Worm (Caenorhabditis elegans) whole organism, young adult: ENCODE results near the gene Y26G10.4.

Experiments
- B0035.1 ChIP-seq: sonication (generic microtip); optimal IDR thresholded peaks from 2 replicates; lab custom pipeline; 2016; ENCODE audit warnings: missing genetic modification characterization, mild to moderate bottlenecking, missing compliant biosample characterization, missing genotype, missing genetic modification reagents
- F22D6.2 ChIP-seq: sonication (generic microtip); optimal IDR thresholded peaks from 2 replicates; lab custom pipeline; 2016; ENCODE audit warnings: mild to moderate bottlenecking, missing genetic modification characterization, missing compliant biosample characterization
- F23B12.7 ChIP-seq: sonication (generic microtip); optimal IDR thresholded peaks from 2 replicates; lab custom pipeline; 2017; ENCODE audit warnings: missing genetic modification characterization, mild to moderate bottlenecking, missing compliant biosample characterization, antibody characterized with exemption, moderate library complexity; ENCODE audit not compliant: insufficient read depth
- F33H1.4 ChIP-seq: fragments of 200-800 bp; sonication (Bioruptor generic); IDR thresholded peaks from 2 replicates; pipeline ENCODE4 v1.3.6; 2022; ENCODE audit warnings: missing genetic modification reagents, missing genetic modification characterization, missing compliant biosample characterization
- F37B4.10 ChIP-seq: fragments of 200-800 bp; sonication (Bioruptor generic); IDR thresholded peaks from 2 replicates; pipeline ENCODE4 v1.3.6; 2022; ENCODE audit warnings: missing genetic modification characterization, missing compliant biosample characterization
- F49E8.2 ChIP-seq: sonication (generic microtip); optimal IDR thresholded peaks from 3 replicates; lab custom pipeline; 2017; ENCODE audit warnings: missing genetic modification characterization, mild to moderate bottlenecking, missing compliant biosample characterization, antibody characterized with exemption, moderate library complexity; ENCODE audit not compliant: insufficient read depth
- F55B11.4 ChIP-seq: sonication (generic microtip); optimal IDR thresholded peaks from 2 replicates; lab custom pipeline; 2016; ENCODE audit warnings: missing compliant biosample characterization, missing genetic modification characterization, borderline replicate concordance; ENCODE audit not compliant: insufficient read depth
- F57A8.1 ChIP-seq: fragments of 200-800 bp; sonication (Bioruptor generic); optimal IDR thresholded peaks from 2 replicates; lab custom pipeline; 2018; ENCODE audit warnings: mild to moderate bottlenecking, missing genetic modification characterization, moderate library complexity, missing compliant biosample characterization
- ama-1 ChIP-seq, 3 experiments: fragments of 150-350 bp in 1 of 3; sonication (generic microtip) in 2 of 3; optimal IDR thresholded peaks; 2 replicates each; lab custom pipeline; 2014 to 2018; ENCODE audit warnings: missing biosample characterization in 2 of 3, missing genetic modification characterization in 2 of 3, missing genetic modification reagents in 2 of 3
- aptf-2 ChIP-seq: fragments of 200-800 bp; sonication (Bioruptor generic); conservative IDR thresholded peaks from 2 replicates; pipeline ENCODE4 v1.3.6; 2022; ENCODE audit warnings: missing genetic modification reagents, missing genetic modification characterization, missing compliant biosample characterization
- aptf-3 ChIP-seq: fragments of 200-800 bp; sonication (Bioruptor generic); IDR thresholded peaks from 2 replicates; pipeline ENCODE4 v1.3.6; 2022; ENCODE audit warnings: missing genetic modification characterization, missing compliant biosample characterization
- bed-1 ChIP-seq: fragments of 200-800 bp; sonication (Bioruptor generic); IDR thresholded peaks from 2 replicates; pipeline ENCODE4 v1.3.6; 2022; ENCODE audit warnings: missing genetic modification reagents, missing genetic modification characterization, missing compliant biosample characterization
- ceh-40 ChIP-seq: fragments of 200-800 bp; sonication (Bioruptor generic); IDR thresholded peaks from 2 replicates; pipeline ENCODE4 v1.3.6; 2022; ENCODE audit warnings: missing genetic modification characterization, missing compliant biosample characterization
- dox-1 ChIP-seq: fragments of 200-800 bp; sonication (Bioruptor generic); IDR thresholded peaks from 2 replicates; pipeline ENCODE4 v1.3.6; 2022; ENCODE audit warnings: missing genetic modification reagents, missing genetic modification characterization, missing compliant biosample characterization
- egl-18 ChIP-seq: fragments of 200-800 bp; sonication (Bioruptor generic); IDR thresholded peaks from 2 replicates; pipeline ENCODE4 v1.3.6; 2022; ENCODE audit warnings: missing genetic modification reagents, missing genetic modification characterization, missing compliant biosample characterization
- egl-44 ChIP-seq: fragments of 200-800 bp; sonication (Bioruptor generic); IDR thresholded peaks from 2 replicates; pipeline ENCODE4 v1.3.6; 2022; ENCODE audit warnings: missing genetic modification reagents, missing genetic modification characterization, missing compliant biosample characterization
- ekl-4 ChIP-seq: fragments of 200-800 bp; sonication (Bioruptor generic); IDR thresholded peaks from 2 replicates; pipeline ENCODE4 v1.3.6; 2022; ENCODE audit warnings: missing genetic modification reagents, missing genetic modification characterization, missing compliant biosample characterization
- hmg-1.2 ChIP-seq: fragments of 200-800 bp; sonication (Bioruptor generic); IDR thresholded peaks from 2 replicates; pipeline ENCODE4 v1.3.6; 2022; ENCODE audit warnings: missing genetic modification reagents, missing genetic modification characterization, missing compliant biosample characterization
- let-526 ChIP-seq: fragments of 200-800 bp; sonication (Bioruptor generic); IDR thresholded peaks from 2 replicates; pipeline ENCODE4 v1.3.6; 2022; ENCODE audit warnings: missing genetic modification reagents, missing genetic modification characterization, missing compliant biosample characterization
- let-607 ChIP-seq, 2 experiments: fragments of 200-800 bp in 1 of 2; sonication (Bioruptor generic) in 1 of 2; sonication (generic microtip) in 1 of 2; optimal IDR thresholded peaks; 2 replicates each; lab custom pipeline; 2016 to 2018; ENCODE audit warnings: mild to moderate bottlenecking in 2 of 2, missing compliant biosample characterization in 2 of 2, missing genetic modification characterization in 2 of 2, moderate library complexity in 2 of 2, missing genotype in 1 of 2
- lin-40 ChIP-seq: sonication (generic microtip); optimal IDR thresholded peaks from 2 replicates; lab custom pipeline; 2016; ENCODE audit warnings: missing genetic modification characterization, mild to moderate bottlenecking, missing compliant biosample characterization, missing genotype, missing genetic modification reagents
- lin-54 ChIP-seq: fragments of 200-800 bp; sonication (Bioruptor generic); optimal IDR thresholded peaks from 2 replicates; lab custom pipeline; 2018; ENCODE audit warnings: mild to moderate bottlenecking, missing genetic modification characterization, missing compliant biosample characterization
- madf-10 ChIP-seq: sonication (generic microtip); optimal IDR thresholded peaks from 2 replicates; lab custom pipeline; 2016; ENCODE audit warnings: mild to moderate bottlenecking, missing genetic modification characterization, missing compliant biosample characterization
- madf-3 ChIP-seq: fragments of 200-800 bp; sonication (Bioruptor generic); IDR thresholded peaks from 2 replicates; pipeline ENCODE4 v1.3.6; 2022; ENCODE audit warnings: missing genetic modification reagents, missing genetic modification characterization, missing compliant biosample characterization
- mes-4 ChIP-seq: sonication (generic microtip); optimal IDR thresholded peaks from 2 replicates; lab custom pipeline; 2016; ENCODE audit warnings: missing genotype, missing genetic modification characterization, missing compliant biosample characterization
- nfya-2 ChIP-seq: fragments of 200-800 bp; sonication (Bioruptor generic); IDR thresholded peaks from 2 replicates; pipeline ENCODE4 v1.3.6; 2022; ENCODE audit warnings: missing genetic modification reagents, missing genetic modification characterization, missing compliant biosample characterization
- nhr-27 ChIP-seq: fragments of 200-800 bp; sonication (Bioruptor generic); optimal IDR thresholded peaks from 2 replicates; lab custom pipeline; 2018; ENCODE audit warnings: mild to moderate bottlenecking, missing genetic modification characterization, moderate library complexity, missing compliant biosample characterization
- nhr-90 ChIP-seq: sonication (generic microtip); optimal IDR thresholded peaks from 2 replicates; lab custom pipeline; 2016; ENCODE audit warnings: missing genotype, mild to moderate bottlenecking, missing genetic modification characterization, missing compliant biosample characterization
- sea-2 ChIP-seq: fragments of 200-800 bp; sonication (Bioruptor generic); IDR thresholded peaks from 2 replicates; pipeline ENCODE4 v1.3.6; 2022; ENCODE audit warnings: missing genetic modification characterization, missing compliant biosample characterization
- tbp1 ChIP-seq: fragments of 200-800 bp; sonication (Bioruptor generic); optimal IDR thresholded peaks from 2 replicates; lab custom pipeline; 2018; ENCODE audit warnings: mild to moderate bottlenecking, missing genetic modification characterization, missing compliant biosample characterization
- ztf-22 ChIP-seq: fragments of 200-800 bp; sonication (Bioruptor generic); optimal IDR thresholded peaks from 2 replicates; lab custom pipeline; 2018; ENCODE audit warnings: mild to moderate bottlenecking, missing genetic modification characterization, moderate library complexity, missing compliant biosample characterization
- ztf-25 ChIP-seq: fragments of 200-800 bp; sonication (Bioruptor generic); IDR thresholded peaks from 2 replicates; pipeline ENCODE4 v1.3.6; 2022; ENCODE audit warnings: missing genetic modification reagents, missing genetic modification characterization, missing compliant biosample characterization
- ztf-28 ChIP-seq: fragments of 200-800 bp; sonication (Bioruptor generic); IDR thresholded peaks from 2 replicates; pipeline ENCODE4 v1.3.6; 2022; ENCODE audit warnings: missing genetic modification reagents, missing genetic modification characterization, missing compliant biosample characterization
- ztf-3 ChIP-seq: fragments of 200-800 bp; sonication (Bioruptor generic); optimal IDR thresholded peaks from 2 replicates; lab custom pipeline; 2018; ENCODE audit warnings: mild to moderate bottlenecking, missing genetic modification characterization, missing compliant biosample characterization
- ztf-6 ChIP-seq: fragments of 200-800 bp; sonication (Bioruptor generic); IDR thresholded peaks from 2 replicates; pipeline ENCODE4 v1.3.6; 2022; ENCODE audit warnings: missing genetic modification reagents, missing genetic modification characterization, missing compliant biosample characterization

The Y26G10.4 gene

DNA sequence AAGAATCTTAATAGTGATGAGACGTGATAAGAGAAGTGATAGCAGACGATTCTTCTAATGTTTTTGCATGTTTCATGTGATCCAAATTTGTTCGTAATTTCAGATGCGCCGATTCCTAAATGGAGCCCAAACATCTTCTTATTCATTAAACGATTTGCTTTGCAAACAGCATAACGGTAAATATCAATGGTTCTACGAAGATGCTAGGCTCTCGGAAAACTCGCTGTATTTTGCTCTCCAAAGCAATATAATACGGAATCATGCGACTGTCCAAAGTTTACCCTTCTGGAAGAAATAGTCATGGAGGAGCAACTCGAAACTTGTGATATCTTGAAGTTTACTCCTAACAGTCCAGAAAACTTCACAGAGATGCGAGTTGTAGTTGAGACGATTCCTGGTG is 6.8 kb upstream of the Y26G10.4 start, which contains the start of gene W06D12.6:
TSS of gene W06D12.6 (plus strand) at position 301 of the 400 bp plus-strand sequence.
- TF ChIP-seq F33H1.4 (GFP tag; lab: Robert Waterston, UW), result no peak
- TF ChIP-seq aptf-2 (GFP tag; lab: Robert Waterston, UW), result no peak
- TF ChIP-seq hmg-1.2, result no peak
- no peak for TF ChIP-seq ama-1 (optimal IDR thresholded peaks at IDR 0.05; lab: Kevin White, UChicago)
- TF ChIP-seq ama-1 (GFP tag; optimal IDR thresholded peaks at IDR 0.05; lab: Kevin White, UChicago), result no peak
- no peak for TF ChIP-seq ztf-6
- TF ChIP-seq nfya-2 (GFP tag; lab: Robert Waterston, UW), result no peak
- TF ChIP-seq F22D6.2 (tag; lab: Kevin White, UChicago), result no peak
- TF ChIP-seq tbp1 (GFP tag; lab: Kevin White, UChicago), result no peak
- no peak for TF ChIP-seq F37B4.10 (GFP tag; lab: Robert Waterston, UW)
- no peak for TF ChIP-seq mes-4
- TF ChIP-seq nhr-27 (tag; lab: Kevin White, UChicago), result no peak
- no peak for TF ChIP-seq madf-3 (GFP tag; lab: Robert Waterston, UW)
- no peak for TF ChIP-seq aptf-3 (GFP tag; lab: Robert Waterston, UW)
- TF ChIP-seq lin-40 (tag; lab: Kevin White, UChicago), result no peak
- no peak for TF ChIP-seq lin-54 (GFP tag; lab: Kevin White, UChicago)
- TF ChIP-seq, all 124 proteins: peak for 0

DNA sequence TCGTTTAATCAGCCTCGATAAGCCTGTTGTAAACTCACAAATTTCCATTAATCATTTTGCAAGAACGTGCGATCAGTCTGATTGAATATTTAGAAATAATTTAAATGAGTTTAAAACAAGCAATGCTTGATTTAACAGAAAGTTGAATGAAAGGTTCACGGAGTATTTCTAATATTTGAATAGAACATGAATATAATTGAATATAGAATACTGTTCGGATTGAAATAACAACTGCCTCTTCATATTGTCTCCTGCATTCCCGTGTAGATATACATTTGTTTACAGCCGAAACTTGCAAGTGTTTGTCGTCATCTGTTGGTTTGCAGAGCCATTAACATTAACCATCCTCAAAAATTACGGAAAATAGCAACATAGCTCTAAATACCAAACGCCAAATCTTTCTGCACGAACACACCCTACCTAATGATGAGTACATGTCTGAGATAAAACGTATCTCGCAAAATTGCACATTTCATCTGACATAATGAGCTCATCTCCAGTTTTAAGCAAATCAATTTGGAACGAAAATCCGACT is 1.8 kb upstream of the Y26G10.4 start, which contains the start of the genes Y26G10.5 and srh-32:
TSS of gene Y26G10.5 (minus strand) at position 101 of the 535 bp plus-strand sequence.
TSS of gene srh-32 (plus strand) at position 485 of the 535 bp plus-strand sequence.
- TF ChIP-seq F57A8.1 (GFP tag; lab: Kevin White, UChicago) (no peak), sea-2 (GFP tag; lab: Robert Waterston, UW) (no peak), ceh-40 (no peak), F55B11.4 (tag; lab: Kevin White, UChicago) (no peak), egl-18 (GFP tag; lab: Robert Waterston, UW) (no peak), let-526 (GFP tag; lab: Robert Waterston, UW) (no peak), ekl-4 (GFP tag; lab: Robert Waterston, UW) (no peak), B0035.1 (tag; lab: Kevin White, UChicago) (no peak), madf-3 (GFP tag; lab: Robert Waterston, UW) (no peak), madf-10 (no peak), ztf-22 (no peak), ztf-25 (GFP tag; lab: Robert Waterston, UW) (no peak), ztf-28 (GFP tag; lab: Robert Waterston, UW) (no peak), F22D6.2 (tag; lab: Kevin White, UChicago) (no peak)

DNA sequence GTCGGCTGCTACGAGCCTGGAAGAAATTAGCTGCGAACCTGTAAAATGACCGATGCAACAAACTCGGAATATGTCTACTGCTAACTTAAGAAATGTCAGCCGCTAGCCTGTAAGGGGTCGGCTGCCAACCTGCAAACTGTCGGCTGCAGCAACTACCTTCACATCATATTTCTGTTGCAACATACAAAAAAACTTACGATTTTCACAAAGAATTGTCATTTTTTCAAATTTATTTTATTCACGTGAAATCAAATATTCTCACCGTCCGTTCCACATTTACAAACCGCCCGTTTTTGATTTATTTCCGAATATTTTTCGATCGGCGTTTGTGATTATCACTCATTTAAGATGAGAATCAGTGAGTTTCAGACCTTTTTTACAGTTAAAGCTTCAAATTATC is 662 bp upstream of the Y26G10.4 start, which contains the start of gene Y26G10.6:
TSS of gene Y26G10.6 (plus strand) at position 301 of the 400 bp plus-strand sequence.
- TF ChIP-seq bed-1 (GFP tag; lab: Robert Waterston, UW) (no peak), let-607 (tag; optimal IDR thresholded peaks at IDR 0.05; lab: Kevin White, UChicago) (no peak), F23B12.7 (tag; lab: Kevin White, UChicago) (no peak), F49E8.2 (tag; lab: Kevin White, UChicago) (no peak), let-526 (GFP tag; lab: Robert Waterston, UW) (no peak), egl-44 (no peak), dox-1 (GFP tag; lab: Robert Waterston, UW) (no peak), ztf-22 (no peak), ztf-3 (GFP tag; lab: Kevin White, UChicago) (no peak), nhr-90 (no peak)
